Fruit fly (Drosophila melanogaster) whole organism, adult: Measurements from ENCODE around the gene CG13123.

ENCODE experiments used
- CG11617 ChIP-seq: fragments of 200-800 bp; sonication (Bioruptor generic); optimal IDR thresholded peaks from 2 replicates; lab custom pipeline; 2017; ENCODE audit warnings: mild to moderate bottlenecking, missing biosample characterization, missing genetic modification reagents, missing genetic modification characterization
- CG12768 ChIP-seq: fragments of 200-800 bp; sonication (Bioruptor generic); optimal IDR thresholded peaks from 2 replicates; lab custom pipeline; 2017; ENCODE audit warnings: missing biosample characterization, missing genetic modification characterization, mild to moderate bottlenecking, moderate library complexity, missing genetic modification reagents
- CG1620 ChIP-seq: fragments of 200-800 bp; sonication (Bioruptor generic); optimal IDR thresholded peaks from 2 replicates; lab custom pipeline; 2016; ENCODE audit warnings: missing biosample characterization, missing genetic modification characterization
- CG33017 ChIP-seq: fragments of 200-800 bp; sonication (Bioruptor generic); optimal IDR thresholded peaks from 2 replicates; lab custom pipeline; 2018; ENCODE audit warnings: missing biosample characterization, mild to moderate bottlenecking, missing genetic modification characterization, moderate library complexity
- CG7045 ChIP-seq: fragments of 200-800 bp; sonication (Bioruptor generic); optimal IDR thresholded peaks from 2 replicates; lab custom pipeline; 2017; ENCODE audit warnings: missing biosample characterization, mild to moderate bottlenecking, missing genetic modification characterization
- CG7101 ChIP-seq: fragments of 200-800 bp; sonication (Bioruptor generic); optimal IDR thresholded peaks from 2 replicates; lab custom pipeline; 2018; ENCODE audit warnings: missing biosample characterization, mild to moderate bottlenecking, missing genetic modification characterization, moderate library complexity
- Clk ChIP-seq: fragments of 200-800 bp; sonication (Bioruptor generic); optimal IDR thresholded peaks from 2 replicates; lab custom pipeline; 2017; ENCODE audit warnings: missing biosample characterization, missing genetic modification characterization
- cic ChIP-seq: fragments of 200-800 bp; sonication (Bioruptor generic); optimal IDR thresholded peaks from 2 replicates; lab custom pipeline; 2017; ENCODE audit warnings: missing biosample characterization, mild to moderate bottlenecking, missing genetic modification characterization, moderate library complexity
- kay ChIP-seq: fragments of 200-800 bp; sonication (Bioruptor generic); peaks from one replicate; lab custom pipeline; 2016; ENCODE audit warnings: missing biosample characterization, missing genetic modification characterization, borderline replicate concordance
- ovo ChIP-seq: fragments of 200-800 bp; sonication (Bioruptor generic); optimal IDR thresholded peaks from 2 replicates; lab custom pipeline; 2016; ENCODE audit warnings: missing biosample characterization, missing genetic modification characterization
- toe ChIP-seq: fragments of 200-800 bp; sonication (Bioruptor generic); optimal IDR thresholded peaks from 2 replicates; lab custom pipeline; 2016; ENCODE audit warnings: missing biosample characterization, missing genetic modification characterization

DNA sequence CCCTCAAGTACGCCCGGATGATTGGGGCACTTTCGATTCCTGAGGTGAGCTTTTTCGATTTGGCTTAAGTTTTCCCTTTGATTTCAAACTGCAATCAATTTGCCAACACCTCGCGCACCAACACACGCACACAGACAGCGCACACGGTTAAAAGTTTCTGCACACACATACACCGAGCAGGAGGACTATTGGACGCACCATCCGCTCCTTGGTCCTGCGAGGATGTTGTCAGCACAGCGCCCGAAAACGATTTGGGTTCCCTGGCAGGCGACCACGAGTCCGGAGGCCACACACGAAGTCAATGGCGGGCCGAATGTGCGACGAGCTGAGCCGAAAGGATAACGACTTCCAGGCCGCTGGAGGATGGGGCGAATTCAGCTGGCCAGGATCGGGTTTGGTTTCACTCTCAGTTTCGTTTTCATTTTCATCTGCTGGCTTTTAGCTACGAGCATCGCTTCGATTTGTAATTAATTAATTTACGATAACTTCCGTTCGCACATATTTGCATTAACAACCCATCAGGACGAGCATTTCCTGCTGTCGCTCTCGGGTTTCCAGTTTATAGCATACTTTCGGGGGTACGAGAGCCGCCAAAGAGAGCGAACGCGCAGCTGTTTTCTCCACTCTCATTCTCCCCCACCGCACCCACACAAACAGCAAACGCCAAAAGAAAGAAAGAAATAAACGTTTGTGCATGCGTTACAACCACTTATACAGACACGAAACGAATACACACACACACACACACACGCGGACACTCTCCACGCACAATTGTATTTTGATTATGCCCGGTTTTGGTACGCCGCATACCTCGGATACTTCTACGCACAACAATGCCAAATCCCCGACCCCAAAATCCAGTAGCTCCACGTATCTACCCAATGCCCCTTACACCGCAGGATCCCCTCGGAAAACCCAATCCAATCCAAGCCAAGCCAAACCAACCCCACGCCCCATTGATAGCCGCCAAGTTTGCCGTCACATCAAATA lies 46.4 kb downstream of the CG13123 start, which contains the start of gene Nckx30C:
- TF ChIP-seq CG12768 (GFP tag; lab: Kevin White, UChicago) (no peak), CG7101 (tag; lab: Kevin White, UChicago) (no peak), CG1620 (GFP tag; lab: Kevin White, UChicago) (no peak), Clk (GFP tag; lab: Kevin White, UChicago) (no peak), CG7045 (no peak), CG33017 (tag; lab: Kevin White, UChicago) (no peak), kay (no peak), cic (no peak), CG11617 (GFP tag; lab: Kevin White, UChicago) (no peak), ovo (GFP tag; lab: Kevin White, UChicago) (no peak), toe (no peak)
